Worm (Caenorhabditis elegans): Measurements from ENCODE around the gene sre-34.

Gene sre-34

ce11 chrII:12471138-12471855 is 21.3 kb downstream of the sre-34 start, which contains the start of the genes F15A4.5 and phat-8:
TSS of gene F15A4.5 (minus strand) at chrII:12471238.
TSS of gene phat-8 (plus strand) at chrII:12471805.
- no peak for TF ChIP-seq flt-1 (GFP tag; IDR thresholded peaks at IDR 0.05)

ce11 chrII:12473406-12473805 is 23.5 kb downstream of the sre-34 start, which contains the start of gene srg-17:
TSS of gene srg-17 (plus strand) at chrII:12473706.
- TF ChIP-seq med-1 (GFP tag; optimal IDR thresholded peaks at IDR 0.05; ENCODE audit: insufficient read depth) (no peak), cog-1 (tag; optimal IDR thresholded peaks at IDR 0.05) (no peak), T22C8.4 (GFP tag; IDR thresholded peaks at IDR 0.05) (no peak), ztf-23 (GFP tag; IDR thresholded peaks at IDR 0.05) (no peak), ref-1 (GFP tag; conservative IDR thresholded peaks at IDR 0.05) (no peak), ztf-29 (GFP tag; IDR thresholded peaks at IDR 0.05) (no peak), flt-1 (GFP tag; IDR thresholded peaks at IDR 0.05) (no peak)

ce11 chrII:12480811-12481210 is 30.9 kb downstream of the sre-34 start, which contains the start of gene arrd-9:
TSS of gene arrd-9 (minus strand) at chrII:12480911.
- TF ChIP-seq ztf-23 (GFP tag; IDR thresholded peaks at IDR 0.05): no peak
- no peak for TF ChIP-seq tab-1 (GFP tag; IDR thresholded peaks at IDR 0.05)
- TF ChIP-seq ztf-29 (GFP tag; IDR thresholded peaks at IDR 0.05): no peak
- TF ChIP-seq T22C8.4 (GFP tag; IDR thresholded peaks at IDR 0.05): no peak
- TF ChIP-seq ref-1 (GFP tag; conservative IDR thresholded peaks at IDR 0.05): no peak
- TF ChIP-seq med-1 (GFP tag; optimal IDR thresholded peaks at IDR 0.05; ENCODE audit: insufficient read depth): no peak
- TF ChIP-seq flt-1 (GFP tag; IDR thresholded peaks at IDR 0.05): no peak
- TF ChIP-seq klf-2 (GFP tag; conservative IDR thresholded peaks at IDR 0.05): no peak
- no peak for TF ChIP-seq cog-1 (tag; optimal IDR thresholded peaks at IDR 0.05)

ce11 chrII:12481645-12482044 is 31.7 kb downstream of the sre-34 start:
- no peak for TF ChIP-seq flt-1 (GFP tag; IDR thresholded peaks at IDR 0.05)
- TF ChIP-seq ztf-23 (GFP tag; IDR thresholded peaks at IDR 0.05): no peak
- no peak for TF ChIP-seq ref-1 (GFP tag; conservative IDR thresholded peaks at IDR 0.05)
- TF ChIP-seq ztf-29 (GFP tag; IDR thresholded peaks at IDR 0.05): no peak
- TF ChIP-seq cog-1 (tag; optimal IDR thresholded peaks at IDR 0.05): no peak
- no peak for TF ChIP-seq tab-1 (GFP tag; IDR thresholded peaks at IDR 0.05)
- TF ChIP-seq med-1 (GFP tag; optimal IDR thresholded peaks at IDR 0.05; ENCODE audit: insufficient read depth): no peak
- TF ChIP-seq klf-2 (GFP tag; conservative IDR thresholded peaks at IDR 0.05): no peak
- TF ChIP-seq T22C8.4 (GFP tag; IDR thresholded peaks at IDR 0.05): no peak

ce11 chrII:12482622-12483021 is 32.7 kb downstream of the sre-34 start, which contains the start of gene fbxb-102:
TSS of gene fbxb-102 (plus strand) at chrII:12482922.
- TF ChIP-seq ztf-23 (GFP tag; IDR thresholded peaks at IDR 0.05): no peak
- no peak for TF ChIP-seq tab-1 (GFP tag; IDR thresholded peaks at IDR 0.05)
- no peak for TF ChIP-seq flt-1 (GFP tag; IDR thresholded peaks at IDR 0.05)
- TF ChIP-seq cog-1 (tag; optimal IDR thresholded peaks at IDR 0.05): no peak
- TF ChIP-seq med-1 (GFP tag; optimal IDR thresholded peaks at IDR 0.05; ENCODE audit: insufficient read depth): no peak
- no peak for TF ChIP-seq ref-1 (GFP tag; conservative IDR thresholded peaks at IDR 0.05)
- TF ChIP-seq T22C8.4 (GFP tag; IDR thresholded peaks at IDR 0.05): no peak
- TF ChIP-seq klf-2 (GFP tag; conservative IDR thresholded peaks at IDR 0.05): no peak
- no peak for TF ChIP-seq ztf-29 (GFP tag; IDR thresholded peaks at IDR 0.05)

ce11 chrII:12485060-12485459 is 35.1 kb downstream of the sre-34 start, which contains the start of gene F15A4.10:
TSS of gene F15A4.10 (minus strand) at chrII:12485160.
- TF ChIP-seq flt-1 (GFP tag; IDR thresholded peaks at IDR 0.05) (no peak), cog-1 (tag; optimal IDR thresholded peaks at IDR 0.05) (no peak), T22C8.4 (GFP tag; IDR thresholded peaks at IDR 0.05) (no peak), tab-1 (GFP tag; IDR thresholded peaks at IDR 0.05) (no peak), ref-1 (GFP tag; conservative IDR thresholded peaks at IDR 0.05) (no peak), klf-2 (GFP tag; conservative IDR thresholded peaks at IDR 0.05) (no peak), ztf-23 (GFP tag; IDR thresholded peaks at IDR 0.05) (no peak), med-1 (GFP tag; optimal IDR thresholded peaks at IDR 0.05; ENCODE audit: insufficient read depth) (no peak), ztf-29 (GFP tag; IDR thresholded peaks at IDR 0.05) (no peak)

ce11 chrII:12488810-12489209 is 38.9 kb downstream of the sre-34 start:
- TF ChIP-seq tab-1 (GFP tag; IDR thresholded peaks at IDR 0.05) (no peak), flt-1 (GFP tag; IDR thresholded peaks at IDR 0.05) (no peak), klf-2 (GFP tag; conservative IDR thresholded peaks at IDR 0.05) (no peak), ztf-29 (GFP tag; IDR thresholded peaks at IDR 0.05) (no peak), ztf-23 (GFP tag; IDR thresholded peaks at IDR 0.05) (no peak), T22C8.4 (GFP tag; IDR thresholded peaks at IDR 0.05) (no peak), ref-1 (GFP tag; conservative IDR thresholded peaks at IDR 0.05) (no peak)

- TF ChIP-seq ref-1 (GFP tag; conservative IDR thresholded peaks at IDR 0.05): no peak
- TF ChIP-seq ztf-23 (GFP tag; IDR thresholded peaks at IDR 0.05): no peak
- no peak for TF ChIP-seq tab-1 (GFP tag; IDR thresholded peaks at IDR 0.05)
- no peak for TF ChIP-seq T22C8.4 (GFP tag; IDR thresholded peaks at IDR 0.05)
Observed at ce11 chrII:12489903-12490302, 40.0 kb downstream of the sre-34 start, which contains the start of gene T21B4.15. TSS of gene T21B4.15 (plus strand) at chrII:12490203.

ce11 chrII:12491936-12492335 is 42.0 kb downstream of the sre-34 start, which contains the start of gene srz-6:
TSS of gene srz-6 (plus strand) at chrII:12492236.
- no peak for TF ChIP-seq T22C8.4 (GFP tag; IDR thresholded peaks at IDR 0.05)
- no peak for TF ChIP-seq ref-1 (GFP tag; conservative IDR thresholded peaks at IDR 0.05)
- no peak for TF ChIP-seq flt-1 (GFP tag; IDR thresholded peaks at IDR 0.05)
- TF ChIP-seq cog-1 (tag; optimal IDR thresholded peaks at IDR 0.05): no peak
- no peak for TF ChIP-seq med-1 (GFP tag; optimal IDR thresholded peaks at IDR 0.05; ENCODE audit: insufficient read depth)
- no peak for TF ChIP-seq ztf-23 (GFP tag; IDR thresholded peaks at IDR 0.05)
- TF ChIP-seq tab-1 (GFP tag; IDR thresholded peaks at IDR 0.05): no peak
- TF ChIP-seq klf-2 (GFP tag; conservative IDR thresholded peaks at IDR 0.05): no peak
- no peak for TF ChIP-seq ztf-29 (GFP tag; IDR thresholded peaks at IDR 0.05)

- TF ChIP-seq ztf-23 (GFP tag; IDR thresholded peaks at IDR 0.05): no peak
- no peak for TF ChIP-seq ztf-29 (GFP tag; IDR thresholded peaks at IDR 0.05)
- TF ChIP-seq tab-1 (GFP tag; IDR thresholded peaks at IDR 0.05): no peak
- no peak for TF ChIP-seq ref-1 (GFP tag; conservative IDR thresholded peaks at IDR 0.05)
- TF ChIP-seq T22C8.4 (GFP tag; IDR thresholded peaks at IDR 0.05): no peak
- TF ChIP-seq klf-2 (GFP tag; conservative IDR thresholded peaks at IDR 0.05): no peak
- no peak for TF ChIP-seq flt-1 (GFP tag; IDR thresholded peaks at IDR 0.05)
- TF ChIP-seq cog-1 (tag; optimal IDR thresholded peaks at IDR 0.05): no peak
- no peak for TF ChIP-seq med-1 (GFP tag; optimal IDR thresholded peaks at IDR 0.05; ENCODE audit: insufficient read depth)
Observed at ce11 chrII:12494067-12494477, 44.1 kb downstream of the sre-34 start.
